Fruit fly (Drosophila melanogaster) whole organism, embryonic: ENCODE measurements around the gene HP5.

Experiments used
- ATbp ChIP-seq: fragments of 200-800 bp; sonication (Bioruptor generic); optimal IDR thresholded peaks from 2 replicates; lab custom pipeline; 2017; ENCODE audit warnings: missing biosample characterization, mild to moderate bottlenecking, missing genetic modification characterization, missing genetic modification reagents
- Awh ChIP-seq: fragments of 200-800 bp; sonication (Bioruptor generic); IDR thresholded peaks from 2 replicates; pipeline ENCODE4, ENCODE4 v1.3.6; 2022; ENCODE audit warnings: missing biosample characterization, missing genetic modification characterization
- Bgb ChIP-seq: fragments of 200-800 bp; sonication (Bioruptor generic); IDR thresholded peaks from 2 replicates; pipeline ENCODE4 v1.3.6; 2022; ENCODE audit warnings: missing biosample characterization, missing genetic modification characterization; ENCODE audit not compliant: partially characterized antibody
- C15 ChIP-seq: fragments of 200-800 bp; sonication (Bioruptor generic); IDR thresholded peaks from 3 replicates; pipeline ENCODE4 v1.3.6; 2022; ENCODE audit warnings: missing biosample characterization, missing genetic modification characterization
- CG10267 ChIP-seq: fragments of 200-800 bp; sonication (Bioruptor generic); optimal IDR thresholded peaks from 2 replicates; lab custom pipeline; 2018; ENCODE audit warnings: missing biosample characterization, mild to moderate bottlenecking, missing genetic modification characterization, moderate library complexity
- CG10959 ChIP-seq: fragments of 200-800 bp; sonication (Bioruptor generic); IDR thresholded peaks from 2 replicates; pipeline ENCODE4 v1.3.6; 2022; ENCODE audit warnings: missing biosample characterization, missing genetic modification characterization
- CG1233 ChIP-seq: fragments of 200-800 bp; sonication (Bioruptor generic); optimal IDR thresholded peaks from 4 replicates; lab custom pipeline; 2018; ENCODE audit warnings: missing biosample characterization, mild to moderate bottlenecking, missing genetic modification characterization
- CG14014 ChIP-seq: fragments of 200-800 bp; sonication (Bioruptor generic); IDR thresholded peaks from 2 replicates; pipeline ENCODE4 v1.3.6; 2022; ENCODE audit warnings: missing biosample characterization, missing genetic modification characterization
- CG15479 ChIP-seq: fragments of 200-800 bp; sonication (Bioruptor generic); optimal IDR thresholded peaks from 3 replicates; lab custom pipeline; 2019; ENCODE audit warnings: missing biosample characterization, mild to moderate bottlenecking, missing genetic modification characterization, moderate library complexity
- CG16815 ChIP-seq: fragments of 200-800 bp; sonication (Bioruptor generic); optimal IDR thresholded peaks from 3 replicates; lab custom pipeline; 2017; ENCODE audit warnings: missing biosample characterization, mild to moderate bottlenecking, missing genetic modification characterization
- CG31365 ChIP-seq: fragments of 200-800 bp; sonication (Bioruptor generic); optimal IDR thresholded peaks from 2 replicates; lab custom pipeline; 2018; ENCODE audit warnings: missing biosample characterization, mild to moderate bottlenecking, missing genetic modification characterization
- CG31388 ChIP-seq: fragments of 200-800 bp; sonication (Bioruptor generic); optimal IDR thresholded peaks from 2 replicates; lab custom pipeline; 2016; ENCODE audit warnings: missing biosample characterization, missing genetic modification characterization
- CG32532 ChIP-seq: fragments of 200-800 bp; sonication (Bioruptor generic); IDR thresholded peaks from 2 replicates; pipeline ENCODE4 v1.3.6; 2022; ENCODE audit warnings: missing biosample characterization, missing genetic modification characterization
- CG3281 ChIP-seq: fragments of 200-800 bp; sonication (Bioruptor generic); optimal IDR thresholded peaks from 3 replicates; lab custom pipeline; 2017; ENCODE audit warnings: missing biosample characterization, mild to moderate bottlenecking, missing genetic modification characterization
- CG43689 ChIP-seq: fragments of 200-800 bp; sonication (Bioruptor generic); IDR thresholded peaks from 2 replicates; pipeline ENCODE4 v1.3.6; 2022; ENCODE audit warnings: missing biosample characterization, missing genetic modification characterization
- CG5245 ChIP-seq: fragments of 200-800 bp; sonication (Bioruptor generic); optimal IDR thresholded peaks from 3 replicates; lab custom pipeline; 2016; ENCODE audit warnings: missing biosample characterization, missing genetic modification characterization
- CG6175 ChIP-seq: fragments of 200-800 bp; sonication (Bioruptor generic); IDR thresholded peaks from 3 replicates; pipeline ENCODE4 v1.3.6; 2022; ENCODE audit warnings: missing biosample characterization, missing genetic modification characterization
- CG6683 ChIP-seq: fragments of 200-800 bp; sonication (Bioruptor generic); optimal IDR thresholded peaks from 2 replicates; lab custom pipeline; 2017; ENCODE audit warnings: missing biosample characterization, mild to moderate bottlenecking, missing genetic modification characterization, missing genetic modification reagents
- CG6854 ChIP-seq: fragments of 200-800 bp; sonication (Bioruptor generic); optimal IDR thresholded peaks from 3 replicates; lab custom pipeline; 2017; ENCODE audit warnings: missing biosample characterization, mild to moderate bottlenecking, missing genetic modification characterization
- CG7928 ChIP-seq: fragments of 200-800 bp; sonication (Bioruptor generic); optimal IDR thresholded peaks from 2 replicates; lab custom pipeline; 2017; ENCODE audit warnings: missing biosample characterization, mild to moderate bottlenecking, missing genetic modification characterization
- CG8281 ChIP-seq: fragments of 200-800 bp; sonication (Bioruptor generic); optimal IDR thresholded peaks from 2 replicates; lab custom pipeline; 2018; ENCODE audit warnings: missing biosample characterization, mild to moderate bottlenecking, missing genetic modification characterization, moderate library complexity
- CG8478 ChIP-seq: fragments of >200 bp; optimal IDR thresholded peaks from 2 replicates; lab custom pipeline; 2018
- CG9932 ChIP-seq: fragments of 200-800 bp; sonication (Bioruptor generic); IDR thresholded peaks from 2 replicates; pipeline ENCODE4 v1.3.6; 2022; ENCODE audit warnings: missing biosample characterization, missing genetic modification characterization
- CkIIα-i1 ChIP-seq: fragments of 200-800 bp; sonication (Bioruptor generic); IDR thresholded peaks from 2 replicates; pipeline ENCODE4 v1.3.6; 2022; ENCODE audit warnings: missing biosample characterization, missing genetic modification characterization
- Drgx ChIP-seq: fragments of 200-800 bp; sonication (Bioruptor generic); IDR thresholded peaks from 2 replicates; pipeline ENCODE4 v1.3.6; 2022; ENCODE audit warnings: missing biosample characterization, missing genetic modification characterization
- E2f1 ChIP-seq: fragments of 200-800 bp; sonication (Bioruptor generic); IDR thresholded peaks from 2 replicates; pipeline ENCODE4 v1.3.6; 2022; ENCODE audit warnings: missing biosample characterization, missing genetic modification characterization
- Eip74EF ChIP-seq, 2 experiments: fragments of 200-800 bp in 1 of 2; fragments of >200 bp in 1 of 2; sonication (Bioruptor generic) in 1 of 2; optimal IDR thresholded peaks; 2 replicates each; lab custom pipeline; 2017 to 2019; ENCODE audit warnings: missing biosample characterization in 2 of 2, missing genetic modification characterization in 2 of 2, mild to moderate bottlenecking in 1 of 2, moderate library complexity in 1 of 2
- HLH3B ChIP-seq: fragments of 200-800 bp; sonication (Bioruptor generic); IDR thresholded peaks from 2 replicates; pipeline ENCODE4 v1.3.6; 2022; ENCODE audit warnings: missing biosample characterization, missing genetic modification characterization
- Hmx ChIP-seq: fragments of 200-800 bp; sonication (Bioruptor generic); optimal IDR thresholded peaks from 2 replicates; lab custom pipeline; 2016; ENCODE audit warnings: missing biosample characterization, missing genetic modification characterization
- Hr51 ChIP-seq, 2 experiments: fragments of 200-800 bp; sonication (Bioruptor generic); optimal IDR thresholded peaks; 2 replicates in 1 of 2; 3 replicates in 1 of 2; lab custom pipeline; 2016 to 2018; ENCODE audit warnings: missing biosample characterization in 2 of 2, missing genetic modification characterization in 2 of 2, mild to moderate bottlenecking in 1 of 2, moderate library complexity in 1 of 2
- Lpt ChIP-seq: fragments of >200 bp; optimal IDR thresholded peaks from 2 replicates; lab custom pipeline; 2018; ENCODE audit warnings: missing biosample characterization, missing genetic modification characterization
- Mrtf ChIP-seq: fragments of 200-800 bp; sonication (Bioruptor generic); IDR thresholded peaks from 3 replicates; pipeline ENCODE4 v1.3.6; 2022; ENCODE audit warnings: missing biosample characterization, missing genetic modification characterization
- NFAT ChIP-seq: fragments of 200-800 bp; sonication (Bioruptor generic); IDR thresholded peaks from 2 replicates; pipeline ENCODE4 v1.3.6; 2022; ENCODE audit warnings: missing biosample characterization, missing genetic modification characterization
- Poxn ChIP-seq: fragments of 200-800 bp; sonication (Bioruptor generic); IDR thresholded peaks from 2 replicates; pipeline ENCODE4 v1.3.6; 2022; ENCODE audit warnings: missing biosample characterization, missing genetic modification characterization
- Scr ChIP-seq: fragments of 200-800 bp; sonication (Bioruptor generic); IDR thresholded peaks from 2 replicates; pipeline ENCODE4 v1.3.6; 2022; ENCODE audit warnings: missing biosample characterization, missing genetic modification characterization; ENCODE audit not compliant: partially characterized antibody
- Sry-β ChIP-seq: fragments of 200-800 bp; sonication (Bioruptor generic); optimal IDR thresholded peaks from 2 replicates; lab custom pipeline; 2018; ENCODE audit warnings: missing biosample characterization, mild to moderate bottlenecking, missing genetic modification characterization, moderate library complexity
- ato ChIP-seq: fragments of 200-800 bp; sonication (Bioruptor generic); IDR thresholded peaks from 2 replicates; pipeline ENCODE4 v1.3.6; 2022; ENCODE audit warnings: missing biosample characterization, missing genetic modification characterization; ENCODE audit not compliant: partially characterized antibody
- cato ChIP-seq: fragments of 200-800 bp; sonication (Bioruptor generic); optimal IDR thresholded peaks from 2 replicates; lab custom pipeline; 2016; ENCODE audit warnings: missing biosample characterization, missing genetic modification characterization, borderline replicate concordance
- dm ChIP-seq: fragments of 200-800 bp; sonication (Bioruptor generic); optimal IDR thresholded peaks from 3 replicates; lab custom pipeline; 2016; ENCODE audit warnings: missing biosample characterization, missing genetic modification characterization
- fd96Cb ChIP-seq: fragments of 200-800 bp; sonication (Bioruptor generic); optimal IDR thresholded peaks from 2 replicates; lab custom pipeline; 2018; ENCODE audit warnings: missing biosample characterization, mild to moderate bottlenecking, missing genetic modification characterization, moderate library complexity
- gcm ChIP-seq: fragments of 200-800 bp; sonication (Bioruptor generic); optimal IDR thresholded peaks from 2 replicates; lab custom pipeline; 2019; ENCODE audit warnings: missing biosample characterization, mild to moderate bottlenecking, missing genetic modification characterization, moderate library complexity
- ham ChIP-seq: fragments of 200-800 bp; sonication (Bioruptor generic); IDR thresholded peaks from 2 replicates; pipeline ENCODE4 v1.3.6; 2022; ENCODE audit warnings: missing biosample characterization, missing genetic modification characterization
- insv ChIP-seq, 2 experiments: fragments of 200-800 bp; sonication (Bioruptor generic); optimal IDR thresholded peaks; 3 replicates each; lab custom pipeline; 2016 to 2018; ENCODE audit warnings: missing biosample characterization in 2 of 2, missing genetic modification characterization in 2 of 2
- lmd ChIP-seq: fragments of 200-800 bp; sonication (Bioruptor generic); IDR thresholded peaks from 2 replicates; pipeline ENCODE4 v1.3.6; 2022; ENCODE audit warnings: missing biosample characterization, missing genetic modification characterization
- mam ChIP-seq: fragments of 200-800 bp; sonication (Bioruptor generic); optimal IDR thresholded peaks from 3 replicates; lab custom pipeline; 2016; ENCODE audit warnings: missing biosample characterization, missing genetic modification characterization
- pb ChIP-seq: fragments of 200-800 bp; sonication (Bioruptor generic); optimal IDR thresholded peaks from 3 replicates; lab custom pipeline; 2016; ENCODE audit warnings: missing biosample characterization, missing genetic modification characterization
- sob ChIP-seq: fragments of 200-800 bp; sonication (Bioruptor generic); IDR thresholded peaks from 2 replicates; pipeline ENCODE4 v1.3.6; 2022; ENCODE audit warnings: missing biosample characterization, missing genetic modification characterization
- wor ChIP-seq: fragments of 200-800 bp; sonication (Bioruptor generic); IDR thresholded peaks from 2 replicates; pipeline ENCODE4 v1.3.6; 2022; ENCODE audit warnings: missing biosample characterization, missing genetic modification characterization
- yki ChIP-seq: fragments of >200 bp; optimal IDR thresholded peaks from 3 replicates; lab custom pipeline; 2018
- zf30C ChIP-seq: fragments of 200-800 bp; sonication (Bioruptor generic); optimal IDR thresholded peaks from 3 replicates; lab custom pipeline; 2018; ENCODE audit warnings: missing biosample characterization, mild to moderate bottlenecking, missing genetic modification characterization
- zfh2 ChIP-seq: fragments of 200-800 bp; sonication (Bioruptor generic); optimal IDR thresholded peaks from 2 replicates; lab custom pipeline; 2016; ENCODE audit warnings: missing biosample characterization, missing genetic modification characterization

Gene HP5

DNA sequence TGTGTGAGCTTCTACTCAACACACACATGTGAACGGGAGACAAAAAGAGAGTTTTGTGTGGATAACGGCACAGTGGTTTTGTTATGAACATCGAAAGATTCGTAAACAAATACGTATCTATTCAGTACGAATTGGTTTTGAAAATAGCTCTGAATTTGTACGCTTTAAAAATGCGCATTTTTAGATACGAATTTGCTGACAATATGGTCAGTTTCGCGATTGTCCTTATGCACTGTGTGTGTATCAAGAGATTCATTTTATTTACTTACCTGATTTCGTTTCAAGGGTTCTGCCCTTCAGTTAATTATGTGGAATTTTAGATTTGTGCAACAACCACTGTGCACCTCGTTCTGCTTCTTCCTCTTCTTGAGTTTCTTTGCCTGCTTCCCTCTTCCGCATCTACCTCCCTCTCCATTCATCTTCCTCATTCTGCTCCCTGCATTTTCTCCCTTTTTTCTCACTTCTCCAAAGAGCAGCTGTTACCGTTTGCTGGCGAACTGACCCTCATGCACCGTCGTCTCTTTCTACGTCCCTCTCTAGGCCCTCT is 40.2 kb downstream of the HP5 start (continued):
- peak; percentile 19 for TF ChIP-seq Sry-β (GFP tag; lab: Kevin White, UChicago)
- TF ChIP-seq Scr (GFP tag; lab: Robert Waterston, UW) = no peak
- TF ChIP-seq NFAT = no peak
- no peak for TF ChIP-seq CG32532
- TF ChIP-seq Mrtf (GFP tag; lab: Robert Waterston, UW) = 0 out of 3 replicates have a peak, but pooled peaks have one; percentile 46
- TF ChIP-seq wor (GFP tag; lab: Robert Waterston, UW) = peak; percentile 67
- TF ChIP-seq cato (GFP tag; lab: Kevin White, UChicago) = peak; percentile 66
- TF ChIP-seq CG6175 (GFP tag; lab: Robert Waterston, UW) = no peak
- no peak for TF ChIP-seq CG8478 (lab: Kevin White, UChicago)
- TF ChIP-seq E2f1 (GFP tag; lab: Robert Waterston, UW) = 0 out of 2 replicates have a peak, but pooled peaks have one; percentile 33
- peak; percentile 64; the same call in 1 of the 2 replicates for TF ChIP-seq lmd
- peak; percentile 59 for TF ChIP-seq CG10959
- peak; percentile 81 for TF ChIP-seq ATbp (GFP tag; lab: Kevin White, UChicago)
- TF ChIP-seq yki (lab: Kevin White, UChicago) = no peak
- TF ChIP-seq zf30C (GFP tag; lab: Kevin White, UChicago) = no peak
- no peak for TF ChIP-seq CG31388 (GFP tag; lab: Kevin White, UChicago)
- peak; percentile 56 for TF ChIP-seq HLH3B (GFP tag; lab: Robert Waterston, UW)
- no peak for TF ChIP-seq CG6683 (GFP tag; lab: Kevin White, UChicago)
- no peak for TF ChIP-seq CG6854 (GFP tag; lab: Kevin White, UChicago)
- no peak for TF ChIP-seq ato
- no peak for TF ChIP-seq Bgb (GFP tag; lab: Robert Waterston, UW)
- TF ChIP-seq Eip74EF (GFP tag; optimal IDR thresholded peaks at IDR 0.05; lab: Kevin White, UChicago) = peak in 1 of 2 experiments; percentile 68
- TF ChIP-seq CG43689 (GFP tag; lab: Robert Waterston, UW) = no peak
- peak; percentile 54 for TF ChIP-seq CG5245 (GFP tag; lab: Kevin White, UChicago)
- no peak for TF ChIP-seq CG9932
- no peak for TF ChIP-seq Lpt (GFP tag; lab: Kevin White, UChicago)
- TF ChIP-seq insv (GFP tag; optimal IDR thresholded peaks at IDR 0.05; lab: Kevin White, UChicago) = peak in 1 of 2 experiments; percentile 18
- no peak for TF ChIP-seq CkIIα-i1 (GFP tag; lab: Robert Waterston, UW)
- TF ChIP-seq C15 (GFP tag; lab: Robert Waterston, UW) = no peak
- no peak for TF ChIP-seq Hmx (GFP tag; lab: Kevin White, UChicago)
- no peak for TF ChIP-seq CG31365
- TF ChIP-seq Drgx (GFP tag; lab: Robert Waterston, UW) = peak; percentile 75
- no peak for TF ChIP-seq Poxn
- TF ChIP-seq zfh2 = no peak
- TF ChIP-seq dm = peak; percentile 30
- peak; percentile 76 for TF ChIP-seq CG10267
- peak; percentile 79 for TF ChIP-seq CG16815 (GFP tag; lab: Kevin White, UChicago)
- TF ChIP-seq CG1233 (GFP tag; lab: Kevin White, UChicago) = peak; percentile 68
- no peak for TF ChIP-seq CG14014 (GFP tag; lab: Robert Waterston, UW)
- TF ChIP-seq CG3281 (GFP tag; lab: Kevin White, UChicago) = peak; percentile 39
- TF ChIP-seq mam (GFP tag; lab: Kevin White, UChicago) = peak; percentile 30
- TF ChIP-seq gcm (GFP tag; lab: Kevin White, UChicago) = peak; percentile 64
- no peak for TF ChIP-seq CG7928 (GFP tag; lab: Kevin White, UChicago)
- TF ChIP-seq Awh (GFP tag; lab: Robert Waterston, UW) = no peak
- TF ChIP-seq Hr51 (GFP tag; optimal IDR thresholded peaks at IDR 0.05; lab: Kevin White, UChicago) = peak; percentile 19 to 49
- peak; percentile 37; the same call in 1 of the 2 replicates for TF ChIP-seq sob (GFP tag; lab: Robert Waterston, UW)
- peak; percentile 63 for TF ChIP-seq CG15479 (GFP tag; lab: Kevin White, UChicago)
- TF ChIP-seq fd96Cb (tag; lab: Kevin White, UChicago) = peak; percentile 85
- peak; percentile 37 for TF ChIP-seq CG8281 (tag; lab: Kevin White, UChicago)
- peak; percentile 47 for TF ChIP-seq pb (GFP tag; lab: Kevin White, UChicago)
- no peak for TF ChIP-seq ham
